Worm (Caenorhabditis elegans) whole organism, young adult: ENCODE measurements around the gene mac-1.

Experiments used
- F57A8.1 ChIP-seq: fragments of 200-800 bp; sonication (Bioruptor generic); optimal IDR thresholded peaks from 2 replicates; lab custom pipeline; 2018; ENCODE audit warnings: mild to moderate bottlenecking, missing genetic modification characterization, moderate library complexity, missing compliant biosample characterization
- athp-1 ChIP-seq: sonication (generic microtip); optimal IDR thresholded peaks from 2 replicates; lab custom pipeline; 2017; ENCODE audit warnings: mild to moderate bottlenecking, missing genetic modification characterization, missing compliant biosample characterization
- dpff-1 ChIP-seq: sonication (generic microtip); optimal IDR thresholded peaks from 2 replicates; lab custom pipeline; 2017; ENCODE audit warnings: mild to moderate bottlenecking, missing genetic modification characterization, missing compliant biosample characterization
- pbrm-1 ChIP-seq: fragments of 200-800 bp; sonication (Bioruptor generic); IDR thresholded peaks from 2 replicates; pipeline ENCODE4 v1.3.6; 2022; ENCODE audit warnings: missing genetic modification reagents, missing genetic modification characterization, missing compliant biosample characterization
- sdz-38 ChIP-seq: sonication (generic microtip); optimal IDR thresholded peaks from 2 replicates; lab custom pipeline; 2016; ENCODE audit warnings: missing genotype, missing genetic modification characterization, missing compliant biosample characterization
- snpc-1.3 ChIP-seq: sonication (generic microtip); optimal IDR thresholded peaks from 2 replicates; lab custom pipeline; 2017; ENCODE audit warnings: missing genetic modification characterization, mild to moderate bottlenecking, missing compliant biosample characterization, antibody characterized with exemption, moderate library complexity, missing genotype, missing genetic modification reagents; ENCODE audit not compliant: insufficient read depth

- TF ChIP-seq F57A8.1 (GFP tag; lab: Kevin White, UChicago) (no peak), snpc-1.3 (tag; lab: Kevin White, UChicago) (no peak), dpff-1 (tag; lab: Kevin White, UChicago) (no peak), sdz-38 (tag; lab: Kevin White, UChicago) (no peak), athp-1 (tag; lab: Kevin White, UChicago) (no peak), pbrm-1 (no peak)
These were observed 4.6 kb upstream of the mac-1 start for ce11 chrII:13325290-13325689.
